Fruit fly (Drosophila melanogaster) ovary, adult (tissue): Measurements from ENCODE around the gene CG8036.

Experiments used
- CG17801 ChIP-seq: fragments of 200-800 bp; optimal IDR thresholded peaks from 2 replicates; lab custom pipeline; 2019; ENCODE audit warnings: missing biosample characterization, mild to moderate bottlenecking, missing genetic modification characterization, moderate library complexity; ENCODE audit not compliant: partially characterized antibody

CG8036 gene

DNA sequence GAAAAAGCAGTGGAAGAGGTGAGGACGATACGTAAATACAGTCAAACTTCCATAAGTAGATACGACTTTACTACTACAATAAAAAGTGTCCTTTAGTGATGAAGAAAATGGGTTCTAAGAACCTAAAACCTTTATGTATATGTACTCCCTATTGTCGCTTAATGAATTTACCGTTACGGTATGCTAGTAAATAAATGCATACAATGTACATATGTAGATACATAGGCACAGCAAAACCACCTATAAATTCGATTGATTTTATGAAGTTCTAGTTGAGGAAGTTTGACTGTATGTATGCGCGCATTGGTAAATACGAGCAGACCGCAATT, 48.8 kb downstream of the CG8036 start:
- TF ChIP-seq CG17801 (GFP tag; lab: Kevin White, UChicago) = no peak

DNA sequence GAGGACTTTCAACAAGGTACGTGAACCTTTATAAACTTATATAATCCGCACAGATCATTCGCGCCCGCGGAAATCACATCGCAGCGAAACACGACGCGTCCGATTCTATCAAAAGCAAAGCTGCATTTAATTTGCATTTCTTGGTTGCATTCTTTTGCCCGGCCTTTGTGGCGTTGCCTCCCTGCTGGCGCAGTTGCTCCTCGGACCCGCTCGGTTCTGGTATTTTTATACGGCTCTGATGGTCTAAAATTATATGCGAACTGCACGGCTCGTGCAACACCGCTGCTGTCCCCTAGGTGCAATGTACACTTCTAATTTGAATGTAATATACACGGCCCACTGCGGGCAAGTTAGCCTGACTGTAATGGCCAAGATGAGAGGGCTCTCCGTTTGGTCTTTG, 50.7 kb downstream of the CG8036 start, which contains the start of gene Cks85A:
Gene Cks85A (minus strand): TSS at position 101 of the 400 bp plus-strand sequence.
- TF ChIP-seq CG17801 (GFP tag; lab: Kevin White, UChicago) = no peak

DNA sequence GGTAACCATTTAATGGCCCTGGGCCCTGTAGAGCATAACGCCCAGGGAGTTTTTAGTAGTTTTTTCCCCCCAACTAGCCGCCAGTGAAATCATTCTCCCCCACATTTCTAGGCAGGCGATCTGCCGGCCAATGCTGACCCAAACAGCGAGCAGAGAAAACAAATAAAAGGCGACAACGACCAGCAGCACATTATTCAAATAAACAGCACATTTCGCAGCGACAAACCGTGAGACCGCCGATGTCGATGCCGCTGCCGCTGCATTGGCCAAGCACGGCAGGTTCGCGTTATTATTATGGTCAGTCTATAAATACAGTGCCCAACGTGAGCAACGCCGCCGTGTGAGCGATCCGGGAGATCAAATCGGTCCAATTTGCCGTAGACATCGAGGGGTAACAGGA, 51.2 kb downstream of the CG8036 start, which contains the start of gene CG11760:
Gene CG11760 (plus strand): TSS at position 301 of the 400 bp plus-strand sequence.
- TF ChIP-seq CG17801 (GFP tag; lab: Kevin White, UChicago) = no peak

DNA sequence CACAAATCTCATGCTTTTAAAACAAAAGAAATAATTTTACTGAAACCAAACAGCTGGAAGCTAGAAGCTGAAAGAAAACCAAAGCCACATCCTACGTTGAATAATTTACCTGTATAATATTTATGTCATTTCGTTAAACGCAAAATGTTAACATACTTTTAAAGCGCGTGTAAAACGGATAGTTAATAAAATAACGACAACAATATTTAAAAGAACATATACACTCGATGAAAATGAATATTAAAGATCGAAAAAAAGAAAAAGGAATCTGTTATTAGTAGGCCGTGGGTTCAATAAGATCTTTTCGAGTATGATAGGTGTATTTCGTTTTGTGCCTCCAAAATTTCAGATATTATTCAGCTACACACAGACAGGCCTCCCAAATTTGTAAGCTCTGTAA, 53.4 kb downstream of the CG8036 start, which contains the start of gene CG8136:
Gene CG8136 (plus strand): TSS at position 301 of the 400 bp plus-strand sequence.
- no peak for TF ChIP-seq CG17801 (GFP tag; lab: Kevin White, UChicago)

DNA sequence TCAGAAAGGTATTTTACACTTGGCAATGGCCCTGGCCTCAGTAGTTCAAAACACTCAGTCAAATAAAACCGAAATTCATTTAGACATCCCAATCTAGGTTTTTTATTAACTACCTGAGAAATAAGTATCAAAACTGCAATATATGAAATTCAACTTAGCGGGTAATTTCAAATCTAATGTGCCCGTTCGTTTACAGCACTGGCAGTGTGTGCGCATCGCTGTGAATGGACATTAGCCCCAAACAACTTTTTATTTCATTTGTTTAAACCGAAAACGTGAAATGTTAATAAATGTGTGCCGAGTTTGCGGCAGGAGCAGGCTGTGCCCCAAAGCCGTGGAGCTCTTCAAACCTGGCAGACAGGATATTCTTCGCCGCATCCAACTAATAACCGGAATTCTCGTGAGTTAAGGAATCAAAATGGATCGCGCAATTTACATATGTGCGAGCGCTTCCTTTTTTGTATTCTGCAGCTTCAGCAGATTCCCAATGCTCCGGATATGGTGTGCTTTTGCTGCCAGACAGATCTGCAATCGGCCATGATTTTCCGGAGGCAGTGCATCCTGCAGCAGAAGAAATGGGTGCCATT, 55.4 kb downstream of the CG8036 start, which contains the start of gene nom:
Gene nom (plus strand): TSS at position 213 of the 587 bp plus-strand sequence.
- TF ChIP-seq CG17801 (GFP tag; lab: Kevin White, UChicago) = no peak
